Fruit fly (Drosophila melanogaster) whole organism, adult: Measurements from ENCODE around the gene asun.

Experiments used
- cnc ChIP-seq, 2 experiments: fragments of >200 bp; optimal IDR thresholded peaks; 2 replicates each; lab custom pipeline; 2017
- kay ChIP-seq: fragments of 200-800 bp; sonication (Bioruptor generic); peaks from one replicate; lab custom pipeline; 2016; ENCODE audit warnings: missing biosample characterization, missing genetic modification characterization, borderline replicate concordance

DNA sequence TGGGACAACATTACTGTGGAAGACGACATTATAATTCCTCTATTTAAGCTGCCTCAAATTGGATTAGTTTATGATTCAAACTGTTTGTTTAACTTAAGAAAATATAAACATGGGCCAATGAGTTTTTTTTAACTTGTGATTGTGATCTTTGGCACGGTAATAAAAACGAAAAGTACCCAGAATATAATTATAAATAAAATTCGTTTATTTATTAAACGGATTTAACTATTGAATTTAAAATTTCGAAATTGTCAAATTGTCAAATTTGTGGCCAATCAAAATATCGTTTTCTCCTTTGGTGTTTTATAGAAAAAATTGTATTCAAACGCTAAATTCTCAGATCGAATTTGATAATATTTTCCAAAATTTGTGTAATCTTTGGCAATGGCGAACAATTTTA lies 2.6 kb downstream of the asun start, which contains the start of gene Mst89B:
- TF ChIP-seq kay (GFP tag; lab: Kevin White, UChicago) = no peak
- TF ChIP-seq cnc (optimal IDR thresholded peaks at IDR 0.05; lab: Kevin White, UChicago) = no peak
